Worm (Caenorhabditis elegans) whole organism, L1 larva: ENCODE results near the gene str-4.

ENCODE experiments used
- efl-1 ChIP-seq, 4 experiments: fragments of 150-350 bp; optimal IDR thresholded peaks in 3 of 4; peaks in 1 of 4; 1 replicate in 1 of 4; 2 replicates in 3 of 4; lab custom pipeline; 2014; ENCODE audit warnings: missing biosample characterization in 2 of 4, missing genetic modification characterization in 2 of 4, missing genetic modification reagents in 2 of 4
- elt-3 ChIP-seq, 6 experiments: fragments of 150-350 bp in 1 of 6; sonication (generic microtip); optimal IDR thresholded peaks; 2 replicates each; lab custom pipeline; 2017 to 2018; ENCODE audit warnings: missing biosample characterization in 6 of 6, missing genetic modification characterization in 6 of 6, inconsistent platforms in 1 of 6
- fos-1 ChIP-seq: fragments of 150-350 bp; optimal IDR thresholded peaks from 2 replicates; lab custom pipeline; 2014; ENCODE audit warnings: missing biosample characterization, missing genetic modification characterization
- lir-3 ChIP-seq: sonication (generic microtip); optimal IDR thresholded peaks from 2 replicates; lab custom pipeline; 2016; ENCODE audit warnings: mild to moderate bottlenecking, missing genetic modification characterization, moderate library complexity, missing compliant biosample characterization; ENCODE audit not compliant: poor library complexity
- lsy-2 ChIP-seq, 2 experiments: fragments of 150-350 bp; optimal IDR thresholded peaks; 2 replicates each; lab custom pipeline; 2014; ENCODE audit warnings: missing biosample characterization in 2 of 2, missing genetic modification characterization in 2 of 2
- mep-1 ChIP-seq: fragments of 150-350 bp; optimal IDR thresholded peaks from 2 replicates; lab custom pipeline; 2014; ENCODE audit warnings: missing biosample characterization, missing genetic modification characterization
- nhr-77 ChIP-seq: fragments of 150-350 bp; optimal IDR thresholded peaks from 2 replicates; lab custom pipeline; 2014; ENCODE audit warnings: missing biosample characterization, missing genetic modification characterization
- pqm-1 ChIP-seq: sonication (generic microtip); optimal IDR thresholded peaks from 3 replicates; lab custom pipeline; 2017; ENCODE audit warnings: missing biosample characterization, missing genetic modification characterization
- tlp-1 ChIP-seq: fragments of 150-350 bp; optimal IDR thresholded peaks from 2 replicates; lab custom pipeline; 2014; ENCODE audit warnings: missing biosample characterization, missing genetic modification characterization
- zip-4 ChIP-seq: fragments of 200-800 bp; sonication (Bioruptor generic); optimal IDR thresholded peaks from 2 replicates; lab custom pipeline; 2018; ENCODE audit warnings: mild to moderate bottlenecking, missing genetic modification characterization, moderate library complexity, missing compliant biosample characterization

DNA sequence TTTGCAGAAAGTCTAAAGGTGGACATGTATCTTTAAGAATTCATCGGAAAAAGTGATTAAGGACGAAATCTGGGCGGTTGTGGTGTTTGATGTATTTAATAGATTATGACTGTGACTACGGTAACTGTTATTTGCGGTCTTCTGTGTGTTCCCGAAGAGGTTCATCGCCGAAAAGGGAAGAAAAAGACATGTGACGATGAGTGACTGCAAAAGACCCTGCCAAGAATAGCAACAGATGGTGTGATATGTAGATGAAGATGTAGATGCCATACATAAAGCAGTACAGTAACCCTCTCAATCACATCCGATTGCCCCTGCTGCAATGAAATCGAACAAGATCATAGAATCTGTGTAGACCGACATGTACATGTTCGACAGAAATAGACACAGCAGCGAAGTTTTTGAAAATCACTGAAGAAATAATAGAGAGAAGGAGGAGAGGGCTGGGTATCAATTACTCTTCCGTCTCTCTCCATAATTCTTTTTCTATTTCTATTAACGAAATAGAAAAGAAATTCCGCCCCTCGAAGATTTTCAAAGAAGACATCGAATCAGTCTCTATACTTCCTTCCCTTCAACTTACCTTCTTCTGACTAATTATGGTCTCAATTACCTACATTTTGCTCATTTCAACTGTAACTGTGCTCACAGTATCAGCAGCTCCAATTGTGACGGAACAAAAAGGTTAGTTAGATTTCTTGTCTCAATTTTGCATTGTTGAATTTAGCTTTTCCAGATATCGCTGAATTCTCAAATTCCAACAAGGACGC is 19.5 kb upstream of the str-4 start, which contains the start of gene F32H5.3:
- TF ChIP-seq elt-3 (tag; optimal IDR thresholded peaks at IDR 0.05; lab: Kevin White, UChicago) (peak in 1 of 6 experiments; percentile 53), tlp-1 (tag; lab: Kevin White, UChicago) (no peak), lir-3 (tag; lab: Kevin White, UChicago) (no peak), pqm-1 (tag; lab: Kevin White, UChicago) (no peak), nhr-77 (no peak), zip-4 (GFP tag; lab: Kevin White, UChicago) (no peak), lsy-2 (tag; optimal IDR thresholded peaks at IDR 0.05; lab: Kevin White, UChicago) (peak; percentile 12 to 64), mep-1 (no peak), fos-1 (tag; lab: Kevin White, UChicago) (no peak), efl-1 (optimal IDR thresholded peaks at IDR 0.05; lab: Kevin White, UChicago) (no peak), efl-1 (GFP tag; optimal IDR thresholded peaks at IDR 0.05 in 1 of 2; lab: Kevin White, UChicago) (no peak)
